Worm (Caenorhabditis elegans): Measurements from ENCODE around the gene R04F11.5.

ce11 chrV:12310256-12310655 lies 7.6 kb downstream of the R04F11.5 start, which contains the start of gene hpo-30:
- TF ChIP-seq ceh-36 (tag; optimal IDR thresholded peaks at IDR 0.05) (no peak), hmg-4 (GFP tag; optimal IDR thresholded peaks at IDR 0.05) (no peak), B0310.2 (tag; optimal IDR thresholded peaks at IDR 0.05) (no peak), hnd-1 (tag; optimal IDR thresholded peaks at IDR 0.05) (no peak), ama-1 (optimal IDR thresholded peaks at IDR 0.05) (no peak), F13C5.2 (tag; optimal IDR thresholded peaks at IDR 0.05) (no peak), hmbx-1 (tag; optimal IDR thresholded peaks at IDR 0.05) (no peak), ets-7 (tag; optimal IDR thresholded peaks at IDR 0.05) (no peak), scrt-1 (GFP tag; IDR thresholded peaks at IDR 0.05) (no peak), flt-1 (GFP tag; IDR thresholded peaks at IDR 0.05) (no peak)
